Worm (Caenorhabditis elegans) whole organism, young adult: ENCODE results near the gene tag-290.

ENCODE experiments used
- B0019.2 ChIP-seq: fragments of 200-800 bp; sonication (Bioruptor generic); conservative IDR thresholded peaks from 2 replicates; pipeline ENCODE4 v1.3.6; 2022; ENCODE audit warnings: missing genetic modification reagents, missing genetic modification characterization, missing compliant biosample characterization
- B0261.1 ChIP-seq: sonication (generic microtip); optimal IDR thresholded peaks from 2 replicates; lab custom pipeline; 2016; ENCODE audit warnings: mild to moderate bottlenecking, missing genetic modification characterization, moderate library complexity, missing compliant biosample characterization
- F10E7.11 ChIP-seq: sonication (generic microtip); optimal IDR thresholded peaks from 2 replicates; lab custom pipeline; 2017; ENCODE audit warnings: mild to moderate bottlenecking, missing genetic modification characterization, moderate library complexity, missing compliant biosample characterization
- F22D6.2 ChIP-seq: sonication (generic microtip); optimal IDR thresholded peaks from 2 replicates; lab custom pipeline; 2016; ENCODE audit warnings: mild to moderate bottlenecking, missing genetic modification characterization, missing compliant biosample characterization
- F37B4.10 ChIP-seq: fragments of 200-800 bp; sonication (Bioruptor generic); IDR thresholded peaks from 2 replicates; pipeline ENCODE4 v1.3.6; 2022; ENCODE audit warnings: missing genetic modification characterization, missing compliant biosample characterization
- F52B5.7 ChIP-seq: sonication (generic microtip); optimal IDR thresholded peaks from 2 replicates; lab custom pipeline; 2016; ENCODE audit warnings: mild to moderate bottlenecking, missing genetic modification characterization, missing compliant biosample characterization
- F57C9.4 ChIP-seq: sonication (generic microtip); optimal IDR thresholded peaks from 2 replicates; lab custom pipeline; 2017; ENCODE audit warnings: mild to moderate bottlenecking, missing genetic modification characterization, missing compliant biosample characterization
- T26A5.8 ChIP-seq: sonication (generic microtip); optimal IDR thresholded peaks from 2 replicates; lab custom pipeline; 2016; ENCODE audit warnings: missing genetic modification characterization, missing compliant biosample characterization
- Y53F4B.3 ChIP-seq: fragments of 200-800 bp; sonication (Bioruptor generic); IDR thresholded peaks from 2 replicates; pipeline ENCODE4 v1.3.6; 2022; ENCODE audit warnings: missing genetic modification reagents, missing genetic modification characterization, missing compliant biosample characterization
- Y56A3A.18 ChIP-seq: fragments of 200-800 bp; sonication (Bioruptor generic); IDR thresholded peaks from 2 replicates; pipeline ENCODE4 v1.3.6; 2022; ENCODE audit warnings: missing genetic modification reagents, missing genetic modification characterization, missing compliant biosample characterization
- Y67H2A.10 ChIP-seq: fragments of 200-800 bp; sonication (Bioruptor generic); conservative IDR thresholded peaks from 2 replicates; pipeline ENCODE4 v1.3.6; 2022; ENCODE audit warnings: missing genetic modification reagents, missing genetic modification characterization, missing compliant biosample characterization
- Y95B8A.8 ChIP-seq: fragments of 200-800 bp; sonication (Bioruptor generic); IDR thresholded peaks from 2 replicates; pipeline ENCODE4 v1.3.6; 2022; ENCODE audit warnings: missing genetic modification reagents, missing genetic modification characterization, missing compliant biosample characterization
- ZK185.1 ChIP-seq: sonication (generic microtip); optimal IDR thresholded peaks from 2 replicates; lab custom pipeline; 2016; ENCODE audit warnings: mild to moderate bottlenecking, missing genetic modification characterization, missing compliant biosample characterization; ENCODE audit not compliant: poor library complexity, severe bottlenecking
- aptf-2 ChIP-seq: fragments of 200-800 bp; sonication (Bioruptor generic); conservative IDR thresholded peaks from 2 replicates; pipeline ENCODE4 v1.3.6; 2022; ENCODE audit warnings: missing genetic modification reagents, missing genetic modification characterization, missing compliant biosample characterization
- atf-7 ChIP-seq: sonication (generic microtip); optimal IDR thresholded peaks from 2 replicates; lab custom pipeline; 2017; ENCODE audit warnings: mild to moderate bottlenecking, missing genetic modification characterization, missing compliant biosample characterization
- attf-3 ChIP-seq: fragments of 200-800 bp; sonication (Bioruptor generic); conservative IDR thresholded peaks from 2 replicates; pipeline ENCODE4 v1.3.6; 2022; ENCODE audit warnings: missing genetic modification reagents, missing genetic modification characterization, missing compliant biosample characterization
- bed-2 ChIP-seq: fragments of 200-800 bp; sonication (Bioruptor generic); IDR thresholded peaks from 2 replicates; pipeline ENCODE4 v1.3.6; 2022; ENCODE audit warnings: missing genetic modification reagents, missing genetic modification characterization, missing compliant biosample characterization
- cebp-1 ChIP-seq, 2 experiments: fragments of 200-800 bp in 1 of 2; sonication (Bioruptor generic) in 1 of 2; sonication (generic microtip) in 1 of 2; IDR thresholded peaks in 1 of 2; optimal IDR thresholded peaks in 1 of 2; 2 replicates each; pipeline versions ENCODE4 v1.3.6 to Lab custom; 2017 to 2022; ENCODE audit warnings: missing compliant biosample characterization in 2 of 2, missing genetic modification characterization in 2 of 2, mild to moderate bottlenecking in 1 of 2, missing genetic modification reagents in 1 of 2, moderate library complexity in 1 of 2
- ceh-91 ChIP-seq: fragments of 200-800 bp; sonication (Bioruptor generic); IDR thresholded peaks from 2 replicates; pipeline ENCODE4 v1.3.6; 2022; ENCODE audit warnings: missing genetic modification reagents, missing genetic modification characterization, missing compliant biosample characterization
- die-1 ChIP-seq: sonication (generic microtip); optimal IDR thresholded peaks from 2 replicates; lab custom pipeline; 2016; ENCODE audit warnings: missing genotype, mild to moderate bottlenecking, missing genetic modification characterization, missing compliant biosample characterization
- dox-1 ChIP-seq: fragments of 200-800 bp; sonication (Bioruptor generic); IDR thresholded peaks from 2 replicates; pipeline ENCODE4 v1.3.6; 2022; ENCODE audit warnings: missing genetic modification reagents, missing genetic modification characterization, missing compliant biosample characterization
- dpff-1 ChIP-seq: sonication (generic microtip); optimal IDR thresholded peaks from 2 replicates; lab custom pipeline; 2017; ENCODE audit warnings: mild to moderate bottlenecking, missing genetic modification characterization, missing compliant biosample characterization
- fkh-3 ChIP-seq: sonication (generic microtip); optimal IDR thresholded peaks from 2 replicates; lab custom pipeline; 2016; ENCODE audit warnings: mild to moderate bottlenecking, missing genetic modification characterization, missing compliant biosample characterization
- gei-17 ChIP-seq: fragments of 200-800 bp; sonication (Bioruptor generic); optimal IDR thresholded peaks from 2 replicates; lab custom pipeline; 2018; ENCODE audit warnings: mild to moderate bottlenecking, missing genetic modification characterization, missing compliant biosample characterization
- hlh-26 ChIP-seq: fragments of 200-800 bp; sonication (Bioruptor generic); conservative IDR thresholded peaks from 2 replicates; pipeline ENCODE4 v1.3.6; 2022; ENCODE audit warnings: missing genetic modification reagents, missing genetic modification characterization, missing compliant biosample characterization
- hsf-1 ChIP-seq: fragments of 200-800 bp; sonication (Bioruptor generic); IDR thresholded peaks from 2 replicates; pipeline ENCODE4 v1.3.6; 2022; ENCODE audit warnings: missing genetic modification reagents, missing genetic modification characterization, missing compliant biosample characterization
- lag-1 ChIP-seq: fragments of 200-800 bp; sonication (Bioruptor generic); IDR thresholded peaks from 2 replicates; pipeline ENCODE4 v1.3.6; 2022; ENCODE audit warnings: missing genetic modification reagents, missing genetic modification characterization, missing compliant biosample characterization
- lin-54 ChIP-seq: fragments of 200-800 bp; sonication (Bioruptor generic); optimal IDR thresholded peaks from 2 replicates; lab custom pipeline; 2018; ENCODE audit warnings: mild to moderate bottlenecking, missing genetic modification characterization, missing compliant biosample characterization
- lsl-1 ChIP-seq: fragments of 200-800 bp; sonication (Bioruptor generic); optimal IDR thresholded peaks from 2 replicates; lab custom pipeline; 2018; ENCODE audit warnings: mild to moderate bottlenecking, missing genetic modification characterization, moderate library complexity, missing compliant biosample characterization
- lsy-27 ChIP-seq: sonication (generic microtip); optimal IDR thresholded peaks from 2 replicates; lab custom pipeline; 2017; ENCODE audit warnings: missing genetic modification characterization, mild to moderate bottlenecking, missing compliant biosample characterization, antibody characterized with exemption, missing genotype, borderline replicate concordance; ENCODE audit not compliant: insufficient read depth
- nhr-90 ChIP-seq: sonication (generic microtip); optimal IDR thresholded peaks from 2 replicates; lab custom pipeline; 2016; ENCODE audit warnings: missing genotype, mild to moderate bottlenecking, missing genetic modification characterization, missing compliant biosample characterization
- pha-4 ChIP-seq: fragments of 150-350 bp; sonication (generic microtip); optimal IDR thresholded peaks from 2 replicates; lab custom pipeline; 2014; ENCODE audit warnings: missing biosample characterization, missing genetic modification reagents, missing genetic modification characterization
- repo-1 ChIP-seq: sonication (generic microtip); optimal IDR thresholded peaks from 2 replicates; lab custom pipeline; 2017; ENCODE audit warnings: mild to moderate bottlenecking, missing genetic modification characterization, missing compliant biosample characterization
- rpc-1 ChIP-seq, 2 experiments: fragments of 150-350 bp in 1 of 2; sonication (generic microtip) in 1 of 2; optimal IDR thresholded peaks; 2 replicates each; lab custom pipeline; 2014 to 2018; ENCODE audit warnings: missing biosample characterization in 1 of 2, missing genetic modification characterization in 1 of 2, missing genetic modification reagents in 1 of 2, missing genotype in 1 of 2
- snpc-1.1 ChIP-seq: sonication (generic microtip); optimal IDR thresholded peaks from 2 replicates; lab custom pipeline; 2017; ENCODE audit warnings: missing genetic modification characterization, mild to moderate bottlenecking, missing compliant biosample characterization, antibody characterized with exemption, moderate library complexity, missing genotype, missing genetic modification reagents; ENCODE audit not compliant: insufficient read depth
- tlf-1 ChIP-seq: fragments of 200-800 bp; sonication (Bioruptor generic); optimal IDR thresholded peaks from 2 replicates; lab custom pipeline; 2018; ENCODE audit warnings: mild to moderate bottlenecking, missing genetic modification characterization, missing compliant biosample characterization
- xnd-1 ChIP-seq: sonication (generic microtip); optimal IDR thresholded peaks from 2 replicates; lab custom pipeline; 2016; ENCODE audit warnings: missing genotype, missing genetic modification reagents, missing genetic modification characterization, missing compliant biosample characterization
- zfh-2 ChIP-seq: fragments of 200-800 bp; sonication (Bioruptor generic); conservative IDR thresholded peaks from 2 replicates; pipeline ENCODE4 v1.3.6; 2022; ENCODE audit warnings: missing genetic modification reagents, missing genetic modification characterization, missing compliant biosample characterization
- zim-3 ChIP-seq: sonication (generic microtip); optimal IDR thresholded peaks from 2 replicates; lab custom pipeline; 2017; ENCODE audit warnings: mild to moderate bottlenecking, missing genetic modification characterization, moderate library complexity, missing compliant biosample characterization
- ztf-22 ChIP-seq: fragments of 200-800 bp; sonication (Bioruptor generic); optimal IDR thresholded peaks from 2 replicates; lab custom pipeline; 2018; ENCODE audit warnings: mild to moderate bottlenecking, missing genetic modification characterization, moderate library complexity, missing compliant biosample characterization
- ztf-28 ChIP-seq: fragments of 200-800 bp; sonication (Bioruptor generic); IDR thresholded peaks from 2 replicates; pipeline ENCODE4 v1.3.6; 2022; ENCODE audit warnings: missing genetic modification reagents, missing genetic modification characterization, missing compliant biosample characterization

The tag-290 gene

DNA sequence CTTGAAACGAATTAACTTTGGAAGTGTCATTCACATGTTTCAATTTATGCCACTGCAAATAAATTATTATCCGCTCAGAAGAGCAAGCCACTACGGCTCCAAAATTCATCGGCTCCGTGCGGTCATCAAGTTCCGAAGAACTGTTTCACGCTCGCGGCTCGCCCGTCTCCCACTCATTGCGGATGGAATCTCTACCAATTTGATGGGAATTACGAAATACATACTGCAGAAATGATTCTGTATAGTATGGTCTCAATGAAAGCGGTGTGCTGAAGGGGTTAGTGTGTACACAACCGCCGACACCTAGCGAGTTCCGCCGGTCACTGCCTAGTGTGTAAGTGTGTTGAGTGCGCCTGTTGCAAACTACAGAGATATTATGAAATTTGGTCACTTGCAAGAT lies 28.0 kb upstream of the tag-290 start (continued):
- no peak for TF ChIP-seq bed-2 (GFP tag; lab: Robert Waterston, UW)
- no peak for TF ChIP-seq F57C9.4
- TF ChIP-seq lsy-27 (tag; lab: Kevin White, UChicago), result no peak
- TF ChIP-seq B0019.2, result no peak
- no peak for TF ChIP-seq gei-17 (GFP tag; lab: Kevin White, UChicago)
- no peak for TF ChIP-seq ztf-28 (GFP tag; lab: Robert Waterston, UW)
- no peak for TF ChIP-seq ceh-91
- TF ChIP-seq lin-54 (GFP tag; lab: Kevin White, UChicago), result no peak
- no peak for TF ChIP-seq lag-1 (GFP tag; lab: Robert Waterston, UW)
- no peak for TF ChIP-seq pha-4
- no peak for TF ChIP-seq zim-3 (tag; lab: Kevin White, UChicago)
- no peak for TF ChIP-seq atf-7 (tag; lab: Kevin White, UChicago)
- TF ChIP-seq F22D6.2 (tag; lab: Kevin White, UChicago), result no peak
- no peak for TF ChIP-seq cebp-1 (GFP tag; IDR thresholded peaks at IDR 0.05; lab: Robert Waterston, UW)
- TF ChIP-seq cebp-1 (tag; optimal IDR thresholded peaks at IDR 0.05; lab: Kevin White, UChicago), result no peak
- TF ChIP-seq xnd-1 (tag; lab: Kevin White, UChicago), result no peak
- TF ChIP-seq die-1, result no peak

DNA sequence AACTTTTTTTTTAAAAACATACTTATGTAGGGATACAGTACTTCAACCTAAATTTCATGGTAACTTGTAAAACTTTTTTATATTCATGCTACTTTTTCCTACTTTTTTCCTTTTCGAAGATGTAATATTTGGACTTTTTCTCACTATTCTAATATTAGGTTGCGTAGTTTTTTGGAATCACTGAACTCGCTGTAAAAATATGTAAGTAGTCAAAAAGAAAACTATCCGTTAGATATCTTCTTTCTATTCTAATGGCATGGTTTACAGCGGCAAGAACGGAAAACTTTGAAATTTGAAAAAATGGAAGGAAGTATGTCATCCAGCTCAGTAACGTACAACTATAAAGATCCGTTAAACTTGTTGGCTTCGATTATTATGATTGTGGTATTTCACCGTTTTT lies 23.7 kb upstream of the tag-290 start, which contains the start of gene srx-82:
TSS of gene srx-82 (plus strand) at position 301 of the 400 bp plus-strand sequence.
- TF ChIP-seq snpc-1.1 (tag; lab: Kevin White, UChicago) (no peak), hlh-26 (GFP tag; lab: Robert Waterston, UW) (no peak), attf-3 (GFP tag; lab: Robert Waterston, UW) (no peak), Y67H2A.10 (no peak), dox-1 (GFP tag; lab: Robert Waterston, UW) (no peak), F10E7.11 (tag; lab: Kevin White, UChicago) (no peak), ztf-28 (GFP tag; lab: Robert Waterston, UW) (no peak), rpc-1 (optimal IDR thresholded peaks at IDR 0.05; lab: Kevin White, UChicago) (no peak), rpc-1 (tag; optimal IDR thresholded peaks at IDR 0.05; lab: Kevin White, UChicago) (no peak), aptf-2 (no peak), T26A5.8 (tag; lab: Kevin White, UChicago) (no peak), zfh-2 (no peak), F37B4.10 (GFP tag; lab: Robert Waterston, UW) (no peak), B0261.1 (tag; lab: Kevin White, UChicago) (no peak), fkh-3 (tag; lab: Kevin White, UChicago) (no peak), repo-1 (no peak)

DNA sequence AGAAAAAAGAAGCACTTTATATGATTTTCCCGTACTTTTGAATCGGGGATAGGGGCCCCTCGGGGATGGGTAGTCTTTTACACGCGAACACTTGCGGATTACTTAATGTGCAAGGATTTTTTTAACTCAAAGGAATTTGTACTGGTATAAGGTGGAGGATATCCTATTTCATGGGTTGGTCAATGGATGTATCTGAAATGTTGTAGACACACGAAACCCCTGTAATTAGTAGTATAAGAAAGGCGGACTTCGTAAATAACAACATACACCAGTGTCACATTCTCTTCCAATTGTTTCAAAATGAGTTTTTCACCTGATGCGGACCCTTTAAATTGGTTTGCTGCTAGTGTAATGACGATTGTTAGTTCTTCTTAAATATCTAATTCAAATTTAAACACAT lies 19.7 kb upstream of the tag-290 start, which contains the start of gene srx-80:
TSS of gene srx-80 (plus strand) at position 301 of the 400 bp plus-strand sequence.
- TF ChIP-seq hsf-1 (no peak), Y67H2A.10 (no peak), Y56A3A.18 (no peak), bed-2 (GFP tag; lab: Robert Waterston, UW) (no peak), lsl-1 (no peak), Y95B8A.8 (GFP tag; lab: Robert Waterston, UW) (no peak), tlf-1 (no peak), dpff-1 (no peak), ztf-28 (GFP tag; lab: Robert Waterston, UW) (no peak), ZK185.1 (tag; lab: Kevin White, UChicago) (no peak), Y53F4B.3 (GFP tag; lab: Robert Waterston, UW) (no peak), ztf-22 (GFP tag; lab: Kevin White, UChicago) (no peak), F37B4.10 (GFP tag; lab: Robert Waterston, UW) (no peak), nhr-90 (tag; lab: Kevin White, UChicago) (no peak), F52B5.7 (tag; lab: Kevin White, UChicago) (no peak)
